Fruit fly (Drosophila melanogaster) whole organism: ENCODE data around the gene tal-AA.

Experiments
- Dll ChIP-seq: fragments of >200 bp; optimal IDR thresholded peaks from 2 replicates; lab custom pipeline; 2017
- EcR ChIP-seq, 2 experiments: fragments of >200 bp; optimal IDR thresholded peaks; 2 replicates each; lab custom pipeline; 2017; ENCODE audit warnings: missing biosample characterization in 2 of 2, missing genetic modification characterization in 2 of 2, missing genetic modification reagents in 2 of 2
- pan ChIP-seq: fragments of >200 bp; optimal IDR thresholded peaks from 2 replicates; lab custom pipeline; 2017
- psq ChIP-seq: fragments of >200 bp; optimal IDR thresholded peaks from 2 replicates; lab custom pipeline; 2017
- usp ChIP-seq: fragments of >200 bp; optimal IDR thresholded peaks from 2 replicates; lab custom pipeline; 2017; ENCODE audit warnings: missing biosample characterization, missing genetic modification characterization, mixed read lengths

DNA sequence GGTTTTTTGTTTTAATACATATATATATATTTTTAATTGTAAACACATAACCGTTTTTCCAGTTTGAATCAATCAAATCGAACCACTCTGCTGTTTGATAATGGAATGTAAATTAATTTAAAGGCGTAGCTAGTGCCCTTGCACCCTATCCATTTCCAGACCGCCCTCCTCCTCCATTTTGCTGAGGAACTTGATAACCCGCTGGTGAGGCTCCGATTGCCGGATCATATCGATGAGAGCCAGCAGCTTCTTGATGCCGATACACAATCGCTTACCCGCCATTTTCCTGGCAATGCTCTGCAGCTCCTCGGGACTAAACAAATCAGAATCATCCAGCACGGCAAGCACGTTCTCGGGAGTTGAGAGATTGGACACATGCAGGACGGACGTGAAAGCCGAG lies 21.6 kb downstream of the tal-AA start:
- TF ChIP-seq EcR (GFP tag; optimal IDR thresholded peaks at IDR 0.05; lab: Kevin White, UChicago) (no peak), usp (no peak), psq (lab: Kevin White, UChicago) (no peak), pan (no peak), Dll (no peak)
